Fruit fly (Drosophila melanogaster): Measurements from ENCODE around the gene CG7523.

The CG7523 gene

DNA sequence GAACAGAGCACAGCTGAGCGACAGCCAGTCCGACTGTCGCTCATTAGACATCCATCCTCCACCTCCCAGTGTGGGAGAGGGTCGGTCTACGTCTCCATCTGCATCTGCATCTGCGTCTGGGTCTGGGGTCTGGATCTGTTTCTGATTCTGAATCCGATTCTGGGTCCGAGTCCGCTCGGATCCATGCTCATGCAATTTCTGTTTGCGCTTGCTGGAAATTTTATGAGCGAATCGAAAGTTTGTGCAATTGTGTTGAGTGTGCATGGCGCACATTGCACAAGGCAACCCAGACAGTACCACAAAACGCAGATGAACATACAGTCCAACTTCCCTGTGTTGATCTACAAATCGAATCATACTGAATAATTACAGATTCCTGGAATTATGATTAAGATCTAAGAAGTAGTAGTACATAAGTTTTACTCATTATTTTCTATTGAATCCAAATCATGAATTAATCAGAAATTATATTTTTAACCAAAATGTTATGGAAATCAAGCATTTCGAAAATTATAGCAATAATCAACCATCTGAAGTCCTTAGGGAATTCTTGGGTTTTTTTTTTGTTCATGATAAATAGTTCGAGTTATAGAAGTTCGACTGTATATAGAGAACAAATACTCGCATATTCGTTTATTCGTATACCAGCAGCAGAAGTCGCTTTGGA, 32.5 kb upstream of the CG7523 start (continued):
- TF ChIP-seq ham (GFP tag; IDR thresholded peaks at IDR 0.05): no peak
- TF ChIP-seq CG12071 (GFP tag; optimal IDR thresholded peaks at IDR 0.05): no peak
- TF ChIP-seq CG1602 (GFP tag; optimal IDR thresholded peaks at IDR 0.05): no peak
- TF ChIP-seq oc (tag; optimal IDR thresholded peaks at IDR 0.05): no peak
- peak; percentile 0 for TF ChIP-seq D19A (tag; optimal IDR thresholded peaks at IDR 0.05)
- TF ChIP-seq dan (GFP tag; IDR thresholded peaks at IDR 0.05): no peak
- no peak for TF ChIP-seq HLH3B (GFP tag; IDR thresholded peaks at IDR 0.05)
- TF ChIP-seq E2f1 (GFP tag; IDR thresholded peaks at IDR 0.05): no peak
- TF ChIP-seq tup (GFP tag; optimal IDR thresholded peaks at IDR 0.05): no peak
- TF ChIP-seq CG2678 (tag; optimal IDR thresholded peaks at IDR 0.05): peak; percentile 39
- TF ChIP-seq CG4854 (GFP tag; optimal IDR thresholded peaks at IDR 0.05): no peak
- no peak for TF ChIP-seq CG2712 (tag; optimal IDR thresholded peaks at IDR 0.05)
- TF ChIP-seq Six4 (GFP tag; optimal IDR thresholded peaks at IDR 0.05): no peak
- TF ChIP-seq CG10209 (GFP tag; optimal IDR thresholded peaks at IDR 0.05): no peak
- no peak for TF ChIP-seq repo (GFP tag; optimal IDR thresholded peaks at IDR 0.05)
- peak; percentile 60 for TF ChIP-seq dmrt99B (tag; optimal IDR thresholded peaks at IDR 0.05)
- no peak for TF ChIP-seq knrl (GFP tag; IDR thresholded peaks at IDR 0.05; ENCODE audit: partially characterized antibody)
- TF ChIP-seq trem (tag; optimal IDR thresholded peaks at IDR 0.05): peak; percentile 11
- no peak for TF ChIP-seq sr (GFP tag; IDR thresholded peaks at IDR 0.05)
- no peak for TF ChIP-seq CG12155 (GFP tag; optimal IDR thresholded peaks at IDR 0.05)
- no peak for TF ChIP-seq luna (GFP tag; optimal IDR thresholded peaks at IDR 0.05)
- TF ChIP-seq gem (tag; optimal IDR thresholded peaks at IDR 0.05): peak; percentile 60
- TF ChIP-seq tin (GFP tag; optimal IDR thresholded peaks at IDR 0.05): no peak
- TF ChIP-seq unc-4 (GFP tag; IDR thresholded peaks at IDR 0.05; ENCODE audit: partially characterized antibody): no peak
- no peak for TF ChIP-seq sisA (GFP tag; IDR thresholded peaks at IDR 0.05)
- no peak for TF ChIP-seq sima (GFP tag; optimal IDR thresholded peaks at IDR 0.05)
- no peak for TF ChIP-seq lab (GFP tag; optimal IDR thresholded peaks at IDR 0.05)
- TF ChIP-seq CG11723 (GFP tag; optimal IDR thresholded peaks at IDR 0.05): no peak
- TF ChIP-seq abd-A (tag; optimal IDR thresholded peaks at IDR 0.05): no peak
- TF ChIP-seq Nf-YC (tag; optimal IDR thresholded peaks at IDR 0.05): no peak
- TF ChIP-seq phol (tag; optimal IDR thresholded peaks at IDR 0.05): peak; percentile 46
- TF ChIP-seq sens (GFP tag): peak; percentile 83
- TF ChIP-seq CG6254 (GFP tag; optimal IDR thresholded peaks at IDR 0.05): no peak
- TF ChIP-seq Aef1 (GFP tag; IDR thresholded peaks at IDR 0.05): no peak
- TF ChIP-seq CG11398 (GFP tag; optimal IDR thresholded peaks at IDR 0.05): no peak
- TF ChIP-seq CG11560 (tag; IDR thresholded peaks at IDR 0.05): no peak
- TF ChIP-seq jumu (GFP tag; optimal IDR thresholded peaks at IDR 0.05): no peak
- no peak for TF ChIP-seq chm (GFP tag; IDR thresholded peaks at IDR 0.05)
- TF ChIP-seq Oli (tag; optimal IDR thresholded peaks at IDR 0.05): peak; percentile 40
- no peak for TF ChIP-seq CG10267 (tag; optimal IDR thresholded peaks at IDR 0.05)
- TF ChIP-seq CG16779 (GFP tag; IDR thresholded peaks at IDR 0.05): no peak
- TF ChIP-seq CG13123 (GFP tag; optimal IDR thresholded peaks at IDR 0.05): no peak
- TF ChIP-seq pita (GFP tag; optimal IDR thresholded peaks at IDR 0.05): no peak
- peak; percentile 20; the same call in 2 of the 3 replicates for TF ChIP-seq row (GFP tag; IDR thresholded peaks at IDR 0.05)
- peak; percentile 48 for TF ChIP-seq grau (tag; optimal IDR thresholded peaks at IDR 0.05)
- TF ChIP-seq Fer1 (GFP tag; optimal IDR thresholded peaks at IDR 0.05): no peak
- TF ChIP-seq her (GFP tag; optimal IDR thresholded peaks at IDR 0.05): no peak
- no peak for TF ChIP-seq Bgb (GFP tag; IDR thresholded peaks at IDR 0.05; ENCODE audit: partially characterized antibody)
- no peak for TF ChIP-seq CG32532 (GFP tag; IDR thresholded peaks at IDR 0.05)
- TF ChIP-seq H2.0 (GFP tag; IDR thresholded peaks at IDR 0.05): no peak
- TF ChIP-seq Sry-β (GFP tag; optimal IDR thresholded peaks at IDR 0.05): no peak
